Fruit fly (Drosophila melanogaster) whole organism, embryonic: ENCODE measurements around the gene CG4733.

Experiments used
- Aef1 ChIP-seq: fragments of 200-800 bp; sonication (Bioruptor generic); IDR thresholded peaks from 3 replicates; pipeline ENCODE4 v1.3.6; 2022; ENCODE audit warnings: missing biosample characterization, missing genetic modification characterization
- Awh ChIP-seq: fragments of 200-800 bp; sonication (Bioruptor generic); IDR thresholded peaks from 2 replicates; pipeline ENCODE4, ENCODE4 v1.3.6; 2022; ENCODE audit warnings: missing biosample characterization, missing genetic modification characterization
- Bgb ChIP-seq: fragments of 200-800 bp; sonication (Bioruptor generic); IDR thresholded peaks from 2 replicates; pipeline ENCODE4 v1.3.6; 2022; ENCODE audit warnings: missing biosample characterization, missing genetic modification characterization; ENCODE audit not compliant: partially characterized antibody
- Blimp-1 ChIP-seq: fragments of 200-800 bp; sonication (Bioruptor generic); optimal IDR thresholded peaks from 3 replicates; lab custom pipeline; 2018; ENCODE audit warnings: missing biosample characterization, missing genetic modification characterization, mild to moderate bottlenecking, moderate library complexity, missing genetic modification reagents
- BtbVII ChIP-seq: fragments of 200-800 bp; sonication (Bioruptor generic); optimal IDR thresholded peaks from 3 replicates; lab custom pipeline; 2017; ENCODE audit warnings: missing biosample characterization, mild to moderate bottlenecking, missing genetic modification characterization
- CG10267 ChIP-seq: fragments of 200-800 bp; sonication (Bioruptor generic); optimal IDR thresholded peaks from 2 replicates; lab custom pipeline; 2018; ENCODE audit warnings: missing biosample characterization, mild to moderate bottlenecking, missing genetic modification characterization, moderate library complexity
- CG10274 ChIP-seq: fragments of 200-800 bp; sonication (Bioruptor generic); optimal IDR thresholded peaks from 3 replicates; lab custom pipeline; 2017; ENCODE audit warnings: missing biosample characterization, mild to moderate bottlenecking, missing genetic modification characterization
- CG11093 ChIP-seq: fragments of 200-800 bp; sonication (Bioruptor generic); IDR thresholded peaks from 3 replicates; pipeline ENCODE4 v1.3.6; 2022; ENCODE audit warnings: missing biosample characterization, missing genetic modification characterization
- CG12071 ChIP-seq: fragments of 200-800 bp; sonication (Bioruptor generic); optimal IDR thresholded peaks from 3 replicates; lab custom pipeline; 2018; ENCODE audit warnings: missing biosample characterization, mild to moderate bottlenecking, missing genetic modification characterization
- CG12299 ChIP-seq: fragments of 200-800 bp; sonication (Bioruptor generic); optimal IDR thresholded peaks from 2 replicates; lab custom pipeline; 2018; ENCODE audit warnings: missing biosample characterization, mild to moderate bottlenecking, missing genetic modification characterization
- CG15269 ChIP-seq: fragments of 200-800 bp; sonication (Bioruptor generic); optimal IDR thresholded peaks from 2 replicates; lab custom pipeline; 2018; ENCODE audit warnings: missing biosample characterization, mild to moderate bottlenecking, missing genetic modification characterization, moderate library complexity
- CG18262 ChIP-seq: fragments of 200-800 bp; optimal IDR thresholded peaks from 3 replicates; lab custom pipeline; 2019; ENCODE audit warnings: missing biosample characterization, mild to moderate bottlenecking, missing genetic modification characterization, moderate library complexity
- CG2678 ChIP-seq: fragments of 200-800 bp; sonication (Bioruptor generic); optimal IDR thresholded peaks from 3 replicates; lab custom pipeline; 2019; ENCODE audit warnings: missing biosample characterization, mild to moderate bottlenecking, missing genetic modification characterization, moderate library complexity
- CG2712 ChIP-seq: fragments of 200-800 bp; optimal IDR thresholded peaks from 3 replicates; lab custom pipeline; 2019; ENCODE audit warnings: missing biosample characterization, mild to moderate bottlenecking, missing genetic modification characterization, moderate library complexity
- CG30020 ChIP-seq: fragments of 200-800 bp; optimal IDR thresholded peaks from 2 replicates; lab custom pipeline; 2019; ENCODE audit warnings: missing biosample characterization, mild to moderate bottlenecking, missing genetic modification characterization, moderate library complexity
- CG31365 ChIP-seq: fragments of 200-800 bp; sonication (Bioruptor generic); optimal IDR thresholded peaks from 2 replicates; lab custom pipeline; 2018; ENCODE audit warnings: missing biosample characterization, mild to moderate bottlenecking, missing genetic modification characterization
- CG3838 ChIP-seq: fragments of 200-800 bp; sonication (Bioruptor generic); optimal IDR thresholded peaks from 3 replicates; lab custom pipeline; 2016; ENCODE audit warnings: missing biosample characterization, missing genetic modification characterization
- CG3847 ChIP-seq: fragments of 200-800 bp; sonication (Bioruptor generic); IDR thresholded peaks from 2 replicates; pipeline ENCODE4 v1.3.6; 2022; ENCODE audit warnings: missing biosample characterization, missing genetic modification characterization
- CG4424 ChIP-seq: fragments of 200-800 bp; sonication (Bioruptor generic); optimal IDR thresholded peaks from 3 replicates; lab custom pipeline; 2016; ENCODE audit warnings: missing biosample characterization, missing genetic modification characterization
- CG6813 ChIP-seq: fragments of 200-800 bp; sonication (Bioruptor generic); optimal IDR thresholded peaks from 2 replicates; lab custom pipeline; 2017; ENCODE audit warnings: missing biosample characterization, missing genetic modification characterization, mild to moderate bottlenecking, moderate library complexity, missing genetic modification reagents
- CG7357 ChIP-seq: fragments of 200-800 bp; sonication (Bioruptor generic); IDR thresholded peaks from 3 replicates; pipeline ENCODE4 v1.3.6; 2022; ENCODE audit warnings: missing biosample characterization, missing genetic modification characterization
- CG8944 ChIP-seq: fragments of 200-800 bp; sonication (Bioruptor generic); optimal IDR thresholded peaks from 3 replicates; lab custom pipeline; 2016; ENCODE audit warnings: missing biosample characterization, missing genetic modification characterization
- CG9609 ChIP-seq: fragments of 200-800 bp; sonication (Bioruptor generic); optimal IDR thresholded peaks from 3 replicates; lab custom pipeline; 2016; ENCODE audit warnings: missing biosample characterization, missing genetic modification characterization
- H2.0 ChIP-seq: fragments of 200-800 bp; sonication (Bioruptor generic); IDR thresholded peaks from 2 replicates; pipeline ENCODE4 v1.3.6; 2022; ENCODE audit warnings: missing biosample characterization, missing genetic modification characterization
- HLHmδ ChIP-seq: fragments of 200-800 bp; sonication (Bioruptor generic); optimal IDR thresholded peaks from 2 replicates; lab custom pipeline; 2018; ENCODE audit warnings: missing biosample characterization, mild to moderate bottlenecking, missing genetic modification characterization, moderate library complexity
- Hey ChIP-seq: fragments of 200-800 bp; sonication (Bioruptor generic); optimal IDR thresholded peaks from 3 replicates; lab custom pipeline; 2018; ENCODE audit warnings: missing biosample characterization, mild to moderate bottlenecking, missing genetic modification characterization
- Hsf ChIP-seq: fragments of 200-800 bp; sonication (Bioruptor generic); optimal IDR thresholded peaks from 3 replicates; lab custom pipeline; 2016; ENCODE audit warnings: missing biosample characterization, missing genetic modification characterization
- Lim3 ChIP-seq: fragments of 200-800 bp; sonication (Bioruptor generic); IDR thresholded peaks from 2 replicates; pipeline ENCODE4 v1.3.6; 2022; ENCODE audit warnings: missing biosample characterization, missing genetic modification characterization
- Sox100B ChIP-seq: fragments of 200-800 bp; sonication (Bioruptor generic); optimal IDR thresholded peaks from 3 replicates; lab custom pipeline; 2018; ENCODE audit warnings: missing biosample characterization, mild to moderate bottlenecking, missing genetic modification characterization
- Stat92E ChIP-seq, 3 experiments: fragments of >200 bp in 2 of 3; fragments of 200-800 bp in 1 of 3; sonication (Bioruptor generic) in 1 of 3; optimal IDR thresholded peaks; 2 replicates each; lab custom pipeline; 2017 to 2019; ENCODE audit warnings: missing biosample characterization in 3 of 3, missing genetic modification characterization in 3 of 3, mild to moderate bottlenecking in 1 of 3, moderate library complexity in 1 of 3
- ab ChIP-seq: fragments of 200-800 bp; sonication (Bioruptor generic); optimal IDR thresholded peaks from 2 replicates; lab custom pipeline; 2016; ENCODE audit warnings: missing biosample characterization, missing genetic modification characterization
- abd-A ChIP-seq: fragments of 200-800 bp; sonication (Bioruptor generic); optimal IDR thresholded peaks from 3 replicates; lab custom pipeline; 2019; ENCODE audit warnings: missing biosample characterization, mild to moderate bottlenecking, missing genetic modification characterization, moderate library complexity
- ase ChIP-seq: fragments of 200-800 bp; sonication (Bioruptor generic); IDR thresholded peaks from 3 replicates; pipeline ENCODE4 v1.3.6; 2022; ENCODE audit warnings: missing biosample characterization, missing genetic modification characterization
- bowl ChIP-seq: fragments of 200-800 bp; sonication (Bioruptor generic); IDR thresholded peaks from 2 replicates; pipeline ENCODE4 v1.3.6; 2022; ENCODE audit warnings: missing biosample characterization, missing genetic modification characterization
- fd96Cb ChIP-seq: fragments of 200-800 bp; sonication (Bioruptor generic); optimal IDR thresholded peaks from 2 replicates; lab custom pipeline; 2018; ENCODE audit warnings: missing biosample characterization, mild to moderate bottlenecking, missing genetic modification characterization, moderate library complexity
- gce ChIP-seq: fragments of 200-800 bp; sonication (Bioruptor generic); IDR thresholded peaks from 3 replicates; pipeline ENCODE4 v1.3.6; 2022; ENCODE audit warnings: missing biosample characterization, missing genetic modification characterization
- grau ChIP-seq: fragments of 200-800 bp; optimal IDR thresholded peaks from 3 replicates; lab custom pipeline; 2019; ENCODE audit warnings: missing biosample characterization, mild to moderate bottlenecking, missing genetic modification characterization, moderate library complexity
- grn ChIP-seq: fragments of 200-800 bp; sonication (Bioruptor generic); optimal IDR thresholded peaks from 3 replicates; lab custom pipeline; 2017; ENCODE audit warnings: missing biosample characterization, missing genetic modification characterization
- ind ChIP-seq: fragments of 200-800 bp; sonication (Bioruptor generic); optimal IDR thresholded peaks from 3 replicates; lab custom pipeline; 2016; ENCODE audit warnings: missing biosample characterization, missing genetic modification characterization
- jigr1 ChIP-seq: fragments of 200-800 bp; sonication (Bioruptor generic); IDR thresholded peaks from 3 replicates; pipeline ENCODE4 v1.3.6; 2022; ENCODE audit warnings: missing biosample characterization, missing genetic modification characterization
- klu ChIP-seq: fragments of 200-800 bp; sonication (Bioruptor generic); IDR thresholded peaks from 2 replicates; pipeline ENCODE4 v1.3.6; 2022; ENCODE audit warnings: missing biosample characterization, missing genetic modification characterization
- luna ChIP-seq: fragments of 200-800 bp; sonication (Bioruptor generic); optimal IDR thresholded peaks from 2 replicates; lab custom pipeline; 2016; ENCODE audit warnings: missing biosample characterization, missing genetic modification characterization
- maf-S ChIP-seq: fragments of 200-800 bp; sonication (Bioruptor generic); optimal IDR thresholded peaks from 2 replicates; lab custom pipeline; 2016; ENCODE audit warnings: missing biosample characterization, missing genetic modification characterization
- odd ChIP-seq: fragments of 200-800 bp; sonication (Bioruptor generic); optimal IDR thresholded peaks from 2 replicates; lab custom pipeline; 2017; ENCODE audit warnings: missing biosample characterization, mild to moderate bottlenecking, missing genetic modification characterization
- run ChIP-seq: fragments of 200-800 bp; sonication (Bioruptor generic); optimal IDR thresholded peaks from 3 replicates; lab custom pipeline; 2018; ENCODE audit warnings: missing biosample characterization, mild to moderate bottlenecking, missing genetic modification characterization
- slbo ChIP-seq: fragments of 200-800 bp; sonication (Bioruptor generic); IDR thresholded peaks from 2 replicates; pipeline ENCODE4 v1.3.6; 2022; ENCODE audit warnings: missing biosample characterization, missing genetic modification characterization
- slp2 ChIP-seq: fragments of 200-800 bp; sonication (Bioruptor generic); optimal IDR thresholded peaks from 2 replicates; lab custom pipeline; 2016; ENCODE audit warnings: missing biosample characterization, missing genetic modification characterization
- trh ChIP-seq: fragments of 200-800 bp; sonication (Bioruptor generic); optimal IDR thresholded peaks from 2 replicates; lab custom pipeline; 2016; ENCODE audit warnings: missing biosample characterization, missing genetic modification characterization
- unc-4 ChIP-seq: fragments of 200-800 bp; sonication (Bioruptor generic); IDR thresholded peaks from 2 replicates; pipeline ENCODE4 v1.3.6; 2022; ENCODE audit warnings: missing biosample characterization, missing genetic modification characterization; ENCODE audit not compliant: partially characterized antibody
- vnd ChIP-seq: fragments of 200-800 bp; sonication (Bioruptor generic); IDR thresholded peaks from 3 replicates; pipeline ENCODE4 v1.3.6; 2022; ENCODE audit warnings: missing biosample characterization, missing genetic modification characterization; ENCODE audit not compliant: partially characterized antibody

CG4733 gene

DNA sequence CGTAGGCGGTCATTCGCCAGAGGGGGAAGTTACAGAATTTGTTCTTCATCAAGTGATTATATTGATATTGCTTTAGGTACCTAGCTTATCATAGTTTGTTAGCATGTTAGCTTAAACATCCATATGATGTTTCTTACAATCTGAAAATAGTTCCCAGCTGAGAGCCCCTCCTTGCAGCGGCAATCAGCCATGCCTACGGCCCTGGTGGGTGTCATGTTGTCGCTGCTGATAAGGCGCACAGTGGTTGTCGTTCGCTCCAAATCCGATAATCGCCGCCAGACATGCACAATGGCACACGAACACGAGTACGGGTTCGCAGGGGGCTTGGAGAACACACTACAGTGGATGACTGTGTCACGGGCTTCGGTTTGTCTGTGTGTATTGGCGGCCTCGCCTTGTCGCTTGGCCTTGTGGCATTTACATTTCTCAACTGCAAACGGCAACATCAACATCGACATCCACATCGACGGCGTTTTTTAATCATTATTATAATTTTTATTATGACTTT lies 15.5 kb downstream of the CG4733 start:
- TF ChIP-seq Awh (GFP tag; lab: Robert Waterston, UW) (peak; percentile 74; the same call in 1 of the 2 replicates), luna (no peak), slp2 (GFP tag; lab: Kevin White, UChicago) (peak; percentile 48), CG4424 (GFP tag; lab: Kevin White, UChicago) (peak; percentile 62), Hsf (GFP tag; lab: Kevin White, UChicago) (peak; percentile 81), CG6813 (GFP tag; lab: Kevin White, UChicago) (peak; percentile 66), grau (tag; lab: Kevin White, UChicago) (peak; percentile 84), CG18262 (tag; lab: Kevin White, UChicago) (peak; percentile 72), CG12299 (tag; lab: Kevin White, UChicago) (peak; percentile 8), BtbVII (GFP tag; lab: Kevin White, UChicago) (peak; percentile 80), CG31365 (tag; lab: Kevin White, UChicago) (peak; percentile 18), ab (GFP tag; lab: Kevin White, UChicago) (peak; percentile 70), HLHmδ (GFP tag; lab: Kevin White, UChicago) (peak; percentile 55), CG3847 (GFP tag; lab: Robert Waterston, UW) (peak; percentile 73), Blimp-1 (GFP tag; lab: Kevin White, UChicago) (peak; percentile 67), CG2712 (tag; lab: Kevin White, UChicago) (peak; percentile 75), Hey (tag; lab: Kevin White, UChicago) (peak; percentile 37), vnd (no peak), CG3838 (GFP tag; lab: Kevin White, UChicago) (no peak), unc-4 (no peak), abd-A (tag; lab: Kevin White, UChicago) (peak; percentile 58), CG9609 (GFP tag; lab: Kevin White, UChicago) (peak; percentile 79), CG10267 (peak; percentile 44), jigr1 (GFP tag; lab: Robert Waterston, UW) (peak; percentile 70; the same call in 2 of the 3 replicates), klu (GFP tag; lab: Robert Waterston, UW) (peak; percentile 58; the same call in 1 of the 2 replicates), run (tag; lab: Kevin White, UChicago) (no peak), ase (peak; percentile 80), CG11093 (GFP tag; lab: Robert Waterston, UW) (peak; percentile 67; the same call in 2 of the 3 replicates), odd (GFP tag; lab: Kevin White, UChicago) (peak; percentile 72), CG7357 (GFP tag; lab: Robert Waterston, UW) (peak; percentile 34; the same call in 1 of the 3 replicates), H2.0 (GFP tag; lab: Robert Waterston, UW) (peak; percentile 74), CG15269 (peak; percentile 83), gce (GFP tag; lab: Robert Waterston, UW) (peak; percentile 69; the same call in 1 of the 3 replicates), Stat92E (GFP tag; optimal IDR thresholded peaks at IDR 0.05; lab: Kevin White, UChicago) (no peak), Bgb (GFP tag; lab: Robert Waterston, UW) (no peak), slbo (GFP tag; lab: Robert Waterston, UW) (peak; percentile 90), CG30020 (tag; lab: Kevin White, UChicago) (no peak), CG2678 (tag; lab: Kevin White, UChicago) (peak; percentile 83), trh (GFP tag; lab: Kevin White, UChicago) (no peak), fd96Cb (tag; lab: Kevin White, UChicago) (peak; percentile 49), Lim3 (peak; percentile 46; the same call in 1 of the 2 replicates), grn (GFP tag; lab: Kevin White, UChicago) (no peak), CG10274 (GFP tag; lab: Kevin White, UChicago) (peak; percentile 65), Sox100B (GFP tag; lab: Kevin White, UChicago) (peak; percentile 55), Aef1 (GFP tag; lab: Robert Waterston, UW) (peak; percentile 83), bowl (GFP tag; lab: Robert Waterston, UW) (peak; percentile 47; the same call in 1 of the 2 replicates), CG12071 (GFP tag; lab: Kevin White, UChicago) (peak; percentile 78), maf-S (GFP tag; lab: Kevin White, UChicago) (peak; percentile 48), CG8944 (peak; percentile 73), ind (GFP tag; lab: Kevin White, UChicago) (peak; percentile 85)
